Worm (Caenorhabditis elegans): ENCODE results near the gene epc-1.

Gene epc-1

DNA sequence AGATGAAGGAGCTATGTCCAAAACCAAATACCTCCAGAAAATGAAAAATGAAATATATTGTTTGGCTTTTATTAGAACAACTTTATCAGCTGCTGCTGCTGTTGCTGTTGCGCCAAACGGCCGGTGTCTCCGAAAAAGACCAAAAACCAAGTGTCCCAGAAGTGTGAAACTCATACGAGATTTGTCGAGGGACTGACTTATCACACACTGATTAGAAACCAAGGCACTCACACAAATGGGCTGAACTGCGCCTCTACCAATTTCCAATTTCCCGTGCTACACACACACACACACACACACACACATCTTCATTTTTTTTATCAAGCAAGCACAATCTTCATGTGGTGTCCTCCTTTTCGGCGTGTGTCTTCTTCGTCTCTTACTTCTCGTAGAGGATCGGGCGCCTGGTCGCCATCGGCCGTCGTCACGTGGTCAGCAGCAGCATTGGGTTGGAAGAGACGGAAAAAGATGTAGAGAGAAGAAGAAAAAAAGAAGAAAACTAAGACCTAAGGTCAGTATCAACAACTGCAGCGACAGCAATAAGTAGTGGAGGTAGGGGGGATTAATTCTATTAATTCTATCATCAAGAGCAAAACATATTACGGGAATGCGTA lies 40.2 kb downstream of the epc-1 start (continued):
- TF ChIP-seq nhr-11 (tag; optimal IDR thresholded peaks at IDR 0.05) (peak; percentile 70), ceh-44 (GFP tag; IDR thresholded peaks at IDR 0.05) (no peak), F44E2.7 (GFP tag; IDR thresholded peaks at IDR 0.05) (no peak), unc-39 (tag; optimal IDR thresholded peaks at IDR 0.05) (no peak), lin-38 (GFP tag; IDR thresholded peaks at IDR 0.05) (no peak), dmd-8 (GFP tag; IDR thresholded peaks at IDR 0.05) (no peak), mes-2 (tag; optimal IDR thresholded peaks at IDR 0.05; ENCODE audit: poor library complexity, severe bottlenecking) (peak; percentile 74), madf-5 (GFP tag; IDR thresholded peaks at IDR 0.05) (no peak), nhr-77 (tag; optimal IDR thresholded peaks at IDR 0.05) (peak; percentile 17), F26F4.8 (GFP tag; conservative IDR thresholded peaks at IDR 0.05) (no peak), hif-1 (tag; optimal IDR thresholded peaks at IDR 0.05) (peak in 1 of 2 experiments; percentile 51), egl-43 (GFP tag; IDR thresholded peaks at IDR 0.05) (no peak), F37D6.2 (tag; optimal IDR thresholded peaks at IDR 0.05) (no peak), lin-29 (GFP tag; IDR thresholded peaks at IDR 0.05) (no peak)

DNA sequence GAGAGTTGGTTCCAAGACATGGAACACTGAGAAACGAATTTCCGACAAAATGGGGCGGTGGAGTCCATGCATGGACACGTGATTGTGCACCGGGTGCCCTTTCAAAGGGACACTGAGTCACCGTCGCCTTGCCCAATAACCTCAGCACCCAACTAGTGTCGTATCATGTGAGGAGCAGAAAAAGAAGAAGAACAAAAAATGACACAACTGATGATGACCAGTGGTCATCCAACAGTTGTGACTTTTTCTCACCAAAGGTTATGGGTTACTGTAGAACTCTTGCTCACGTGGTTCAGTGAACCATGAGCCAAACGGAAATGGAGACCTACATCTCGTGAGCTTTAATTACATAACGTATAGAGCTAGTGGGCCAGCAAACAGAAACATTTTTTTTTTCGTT lies 42.6 kb downstream of the epc-1 start:
- no peak for TF ChIP-seq ZK546.5 (tag; optimal IDR thresholded peaks at IDR 0.05)
- TF ChIP-seq unc-62 (GFP tag; optimal IDR thresholded peaks at IDR 0.05 in 1 of 2): peak in 1 of 2 experiments; percentile 68
- TF ChIP-seq unc-62 (tag; optimal IDR thresholded peaks at IDR 0.05): no peak
- no peak for TF ChIP-seq zfp-2 (tag; optimal IDR thresholded peaks at IDR 0.05)
- peak; percentile 71 for TF ChIP-seq nhr-6 (tag; optimal IDR thresholded peaks at IDR 0.05)
- TF ChIP-seq set-16 (GFP tag; IDR thresholded peaks at IDR 0.05): no peak
- TF ChIP-seq hlh-30 (tag; optimal IDR thresholded peaks at IDR 0.05; ENCODE audit: insufficient read depth): peak; percentile 73
- peak in 1 of 2 experiments; percentile 14 for TF ChIP-seq mdl-1 (tag; optimal IDR thresholded peaks at IDR 0.05)
- peak; percentile 29 for TF ChIP-seq hlh-11 (tag; optimal IDR thresholded peaks at IDR 0.05)
- peak in 1 of 2 experiments; percentile 63 for TF ChIP-seq lsy-2 (tag; optimal IDR thresholded peaks at IDR 0.05)
- no peak for TF ChIP-seq ceh-20 (GFP tag; IDR thresholded peaks at IDR 0.05)

DNA sequence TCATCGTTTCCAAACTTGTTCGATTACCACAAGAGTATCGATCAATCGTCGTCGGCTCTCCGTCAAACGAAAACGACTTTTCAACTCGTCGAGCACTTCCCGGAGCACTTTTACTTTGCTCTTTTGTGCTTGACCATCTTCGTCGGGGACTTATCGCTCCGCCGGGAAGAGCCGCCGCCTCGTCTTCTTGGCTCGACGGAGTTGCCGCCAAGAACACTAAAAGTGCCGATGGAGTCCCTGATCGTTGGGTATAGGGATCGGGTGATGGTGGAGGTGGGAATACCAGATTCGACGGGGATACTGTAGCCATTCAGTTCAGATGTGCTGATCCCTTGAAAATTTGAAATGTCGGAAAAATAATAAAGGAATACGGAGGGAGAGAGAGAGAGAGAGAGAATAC lies 45.6 kb downstream of the epc-1 start:
- TF ChIP-seq set-16 (GFP tag; IDR thresholded peaks at IDR 0.05) (peak; percentile 42), unc-62 (GFP tag; optimal IDR thresholded peaks at IDR 0.05 in 1 of 2) (no peak), unc-62 (tag; optimal IDR thresholded peaks at IDR 0.05) (no peak), ceh-82 (tag; optimal IDR thresholded peaks at IDR 0.05) (no peak)

DNA sequence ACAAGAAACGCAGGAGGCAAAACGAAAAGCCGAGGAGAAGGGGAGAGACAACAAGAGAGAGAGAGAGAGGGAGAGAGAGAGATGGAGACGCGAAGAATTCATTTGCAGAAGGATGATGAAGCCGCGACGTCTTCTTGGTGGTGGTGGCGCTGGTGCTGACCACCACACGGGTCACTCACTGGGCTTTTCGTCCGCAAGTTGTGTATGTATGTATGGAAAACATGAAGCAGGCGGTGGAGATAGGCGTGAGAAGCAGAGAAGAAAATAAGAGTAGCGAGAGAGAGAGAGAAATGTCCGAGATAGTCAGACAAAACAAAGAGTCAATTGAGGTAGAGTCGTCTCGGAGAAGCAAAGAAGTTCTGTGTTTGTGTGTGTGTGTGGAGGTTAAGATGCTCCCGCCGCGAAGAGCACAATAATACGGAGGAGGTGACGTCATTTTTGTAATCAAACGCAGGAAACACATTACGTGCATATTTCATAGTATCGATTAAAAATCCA lies 50.2 kb downstream of the epc-1 start:
- TF ChIP-seq dpl-1 (GFP tag; optimal IDR thresholded peaks at IDR 0.05) (peak; percentile 29), egl-43 (GFP tag; IDR thresholded peaks at IDR 0.05) (peak; percentile 67; the same call in 1 of the 2 replicates), F49E8.2 (tag; optimal IDR thresholded peaks at IDR 0.05; ENCODE audit: borderline replicate concordance) (no peak), madf-9 (GFP tag; conservative IDR thresholded peaks at IDR 0.05) (no peak), zip-11 (GFP tag; IDR thresholded peaks at IDR 0.05) (no peak), lim-7 (GFP tag; IDR thresholded peaks at IDR 0.05) (no peak), ZK337.2 (GFP tag; IDR thresholded peaks at IDR 0.05) (no peak), ceh-32 (tag; optimal IDR thresholded peaks at IDR 0.05; ENCODE audit: poor library complexity) (no peak), zag-1 (tag; optimal IDR thresholded peaks at IDR 0.05) (no peak), D1046.2 (GFP tag; IDR thresholded peaks at IDR 0.05) (no peak), spr-1 (tag; optimal IDR thresholded peaks at IDR 0.05) (peak; percentile 43), Y5F2A.4 (GFP tag; optimal IDR thresholded peaks at IDR 0.05) (no peak), nhr-237 (tag; optimal IDR thresholded peaks at IDR 0.05) (no peak), lin-15B (tag; optimal IDR thresholded peaks at IDR 0.05) (no peak), nhr-25 (tag; optimal IDR thresholded peaks at IDR 0.05; ENCODE audit: borderline replicate concordance, insufficient read depth) (no peak), lin-39 (tag; optimal IDR thresholded peaks at IDR 0.05) (no peak), madf-5 (GFP tag; IDR thresholded peaks at IDR 0.05) (no peak), sdz-12 (GFP tag; optimal IDR thresholded peaks at IDR 0.05) (no peak), lin-38 (GFP tag; IDR thresholded peaks at IDR 0.05) (0 out of 2 replicates have a peak, but pooled peaks have one; percentile 23), gei-8 (GFP tag; optimal IDR thresholded peaks at IDR 0.05) (no peak), dmd-6 (GFP tag; IDR thresholded peaks at IDR 0.05) (peak; percentile 75), aly-2 (tag; optimal IDR thresholded peaks at IDR 0.05) (no peak), lsy-2 (tag; optimal IDR thresholded peaks at IDR 0.05) (peak; percentile 49 to 59), mes-2 (tag; optimal IDR thresholded peaks at IDR 0.05; ENCODE audit: poor library complexity, severe bottlenecking) (no peak)

All from whole organism, L4 larva.